Fruit fly (Drosophila melanogaster): ENCODE results near the gene PAN3.

The PAN3 gene

DNA sequence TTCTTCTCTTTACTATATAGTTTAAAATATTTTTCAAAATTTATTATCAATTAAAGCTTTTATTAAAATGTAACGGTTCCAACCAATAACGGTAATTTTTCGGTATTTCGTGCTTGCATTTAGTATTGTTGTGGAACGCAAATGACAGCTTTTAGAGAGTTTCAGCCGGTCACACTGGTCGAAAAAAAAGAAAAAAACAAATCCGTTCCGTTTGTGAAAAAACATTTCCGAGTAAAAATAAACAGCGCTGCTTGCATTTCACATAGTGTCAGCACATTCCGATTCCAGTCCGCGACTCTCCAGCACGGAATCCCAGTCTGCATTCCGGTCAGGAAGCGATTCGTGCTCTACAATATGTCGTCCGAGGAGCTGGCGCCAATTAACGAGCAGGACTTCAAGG lies 20.7 kb upstream of the PAN3 start, which contains the start of gene CG32485:
CG32485 (plus strand) TSS at position 139 of the 400 bp plus-strand sequence.
- TF ChIP-seq Rel (GFP tag; optimal IDR thresholded peaks at IDR 0.05) (no peak), Rel (tag; optimal IDR thresholded peaks at IDR 0.05) (peak; percentile 90), br (GFP tag; optimal IDR thresholded peaks at IDR 0.05) (no peak), sv (GFP tag; optimal IDR thresholded peaks at IDR 0.05) (no peak), jim (GFP tag; optimal IDR thresholded peaks at IDR 0.05) (peak; percentile 54)

DNA sequence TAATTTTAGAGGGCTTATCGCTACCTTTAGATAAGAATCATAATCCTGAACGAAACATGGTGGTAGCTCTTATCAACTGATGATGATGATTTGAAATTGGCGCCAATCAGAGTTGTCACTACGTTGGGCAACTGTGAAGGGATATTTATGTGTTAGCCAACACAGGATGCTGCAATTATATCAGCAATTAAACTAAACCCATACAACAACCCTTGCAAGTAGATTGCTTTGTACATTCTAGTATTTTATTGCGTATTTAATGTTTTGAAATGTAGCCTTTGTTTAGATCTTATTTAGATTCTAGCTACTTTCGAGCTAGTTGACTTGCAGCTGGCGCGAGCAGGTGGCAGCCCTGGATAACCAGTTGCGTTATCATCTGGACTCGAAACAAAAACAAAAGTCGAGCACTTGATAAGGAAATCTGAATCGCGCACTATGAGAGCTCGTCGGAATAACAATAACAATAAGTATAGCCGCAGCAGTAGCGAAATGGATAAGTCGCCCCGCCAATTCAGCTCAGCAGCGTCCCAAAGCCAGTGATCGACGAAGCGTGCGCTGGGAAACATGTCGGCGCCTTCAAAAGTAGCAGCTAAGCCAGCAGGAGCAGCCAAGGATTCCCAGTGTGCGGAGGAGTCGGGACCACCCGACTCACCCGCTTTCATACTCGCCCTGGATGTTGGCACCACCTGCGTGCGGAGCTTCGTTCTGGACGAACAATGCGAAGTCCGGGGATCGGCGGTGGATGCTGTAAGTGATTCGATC lies 18.6 kb upstream of the PAN3 start, which contains the start of gene CG1271:
CG1271 (plus strand) TSS at position 405 of the 762 bp plus-strand sequence.
- TF ChIP-seq Mio (GFP tag; optimal IDR thresholded peaks at IDR 0.05) (no peak), tai (GFP tag; optimal IDR thresholded peaks at IDR 0.05) (no peak), Abd-B (GFP tag; optimal IDR thresholded peaks at IDR 0.05) (no peak), Vsx2 (GFP tag; optimal IDR thresholded peaks at IDR 0.05; ENCODE audit: partially characterized antibody) (no peak), N (GFP tag; optimal IDR thresholded peaks at IDR 0.05) (no peak), fru (GFP tag; optimal IDR thresholded peaks at IDR 0.05) (no peak), pan (optimal IDR thresholded peaks at IDR 0.05) (no peak), Hnf4 (GFP tag; optimal IDR thresholded peaks at IDR 0.05) (no peak), Rel (GFP tag; optimal IDR thresholded peaks at IDR 0.05) (no peak), Rel (tag; optimal IDR thresholded peaks at IDR 0.05) (peak; percentile 61), jim (GFP tag; optimal IDR thresholded peaks at IDR 0.05) (no peak), OdsH (GFP tag; optimal IDR thresholded peaks at IDR 0.05) (peak; percentile 41), Dif (GFP tag; optimal IDR thresholded peaks at IDR 0.05; ENCODE audit: partially characterized antibody) (no peak), sage (GFP tag; optimal IDR thresholded peaks at IDR 0.05) (no peak), woc (GFP tag; optimal IDR thresholded peaks at IDR 0.05) (peak; percentile 82), Dfd (GFP tag; optimal IDR thresholded peaks at IDR 0.05) (no peak), Sp1 (GFP tag; optimal IDR thresholded peaks at IDR 0.05) (peak; percentile 71), CG9705 (GFP tag; optimal IDR thresholded peaks at IDR 0.05) (peak; percentile 51), rgr (GFP tag; optimal IDR thresholded peaks at IDR 0.05) (peak; percentile 59), sv (GFP tag; optimal IDR thresholded peaks at IDR 0.05) (peak; percentile 29), CG32264 (GFP tag; optimal IDR thresholded peaks at IDR 0.05) (no peak), psq (GFP tag; optimal IDR thresholded peaks at IDR 0.05) (peak; percentile 39), foxo (GFP tag; optimal IDR thresholded peaks at IDR 0.05) (peak in 1 of 2 experiments; percentile 82), br (GFP tag; optimal IDR thresholded peaks at IDR 0.05) (peak; percentile 67), dl (GFP tag; optimal IDR thresholded peaks at IDR 0.05; ENCODE audit: insufficient read depth in 1 of 2, partially characterized antibody in 2 of 2) (no peak), usp (GFP tag; optimal IDR thresholded peaks at IDR 0.05) (no peak), Hr78 (GFP tag; optimal IDR thresholded peaks at IDR 0.05) (no peak), dsf (GFP tag; optimal IDR thresholded peaks at IDR 0.05; ENCODE audit: borderline replicate concordance) (no peak), CrebA (GFP tag; optimal IDR thresholded peaks at IDR 0.05; ENCODE audit: borderline replicate concordance) (no peak), brk (GFP tag; optimal IDR thresholded peaks at IDR 0.05) (no peak), Hr83 (GFP tag; optimal IDR thresholded peaks at IDR 0.05; ENCODE audit: poor library complexity, severe bottlenecking) (no peak), GATAd (GFP tag; optimal IDR thresholded peaks at IDR 0.05) (peak; percentile 84), h (GFP tag; optimal IDR thresholded peaks at IDR 0.05) (peak; percentile 85), lola (GFP tag; optimal IDR thresholded peaks at IDR 0.05) (no peak), ey (GFP tag; optimal IDR thresholded peaks at IDR 0.05) (peak; percentile 65), Jra (GFP tag; optimal IDR thresholded peaks at IDR 0.05) (peak; percentile 30), dmrt93B (GFP tag; optimal IDR thresholded peaks at IDR 0.05) (no peak), Myc (optimal IDR thresholded peaks at IDR 0.05) (peak; percentile 98), HLH106 (tag; optimal IDR thresholded peaks at IDR 0.05) (peak; percentile 73)
